Fruit fly (Drosophila melanogaster) S2 (cell line): ENCODE measurements around the gene JhI-21.

Experiments
- CG8478 ChIP-seq: fragments of >200 bp; optimal IDR thresholded peaks from 2 replicates; lab custom pipeline; 2018
- CTCF ChIP-seq, 2 experiments: fragments of >200 bp; optimal IDR thresholded peaks; 2 replicates each; lab custom pipeline; 2018

Gene JhI-21

dm6 chr2L:12002051-12002450, 53.8 kb downstream of the JhI-21 start, which contains the start of gene Hacd1:
TSS of gene Hacd1 (minus strand) at chr2L:12002266.
- TF ChIP-seq CG8478 (lab: Kevin White, UChicago) (no peak), CTCF (optimal IDR thresholded peaks at IDR 0.05; lab: Kevin White, UChicago) (no peak)
